Worm (Caenorhabditis elegans) whole organism, late embryonic: Measurements from ENCODE around the gene Y38H6C.9.

Experiments
- F13H6.1 ChIP-seq: sonication (generic microtip); optimal IDR thresholded peaks from 2 replicates; lab custom pipeline; 2016; ENCODE audit warnings: missing genetic modification characterization, missing compliant biosample characterization
- elt-2 ChIP-seq: sonication (generic microtip); optimal IDR thresholded peaks from 2 replicates; lab custom pipeline; 2016; ENCODE audit warnings: missing genetic modification reagents, missing genetic modification characterization, missing compliant biosample characterization
- elt-4 ChIP-seq: sonication (generic microtip); optimal IDR thresholded peaks from 2 replicates; lab custom pipeline; 2016; ENCODE audit warnings: missing genetic modification characterization, missing compliant biosample characterization
- eyg-1 ChIP-seq: sonication (generic microtip); optimal IDR thresholded peaks from 2 replicates; lab custom pipeline; 2016; ENCODE audit warnings: missing genotype, missing genetic modification characterization, missing compliant biosample characterization
- fkh-10 ChIP-seq: fragments of 150-350 bp; optimal IDR thresholded peaks from 2 replicates; lab custom pipeline; 2014; ENCODE audit warnings: missing biosample characterization, missing genetic modification reagents, missing genetic modification characterization
- hlh-6 ChIP-seq: sonication (generic microtip); optimal IDR thresholded peaks from 2 replicates; lab custom pipeline; 2016; ENCODE audit warnings: missing genotype, missing genetic modification characterization, missing compliant biosample characterization
- nhr-11 ChIP-seq: fragments of 150-350 bp; optimal IDR thresholded peaks from 2 replicates; lab custom pipeline; 2014; ENCODE audit warnings: missing biosample characterization, missing genetic modification characterization
- unc-42 ChIP-seq: sonication (generic microtip); optimal IDR thresholded peaks from 2 replicates; lab custom pipeline; 2016; ENCODE audit warnings: missing genotype, missing genetic modification characterization, missing compliant biosample characterization

ce11 chrV:20470385-20470784, 51.7 kb downstream of the Y38H6C.9 start, which contains the start of gene B0250.8:
- TF ChIP-seq hlh-6 (tag; lab: Kevin White, UChicago) = no peak
- no peak for TF ChIP-seq elt-2 (tag; lab: Kevin White, UChicago)
- no peak for TF ChIP-seq elt-4
- no peak for TF ChIP-seq fkh-10
- no peak for TF ChIP-seq F13H6.1
- TF ChIP-seq nhr-11 (tag; lab: Kevin White, UChicago) = no peak
- TF ChIP-seq eyg-1 = no peak
- TF ChIP-seq unc-42 = no peak
